Fruit fly (Drosophila melanogaster): Measurements from ENCODE around the gene CG13659.

The CG13659 gene

dm6 chr3R:25309175-25309574 lies 8.5 kb downstream of the CG13659 start:
- TF ChIP-seq CG17806 (tag; optimal IDR thresholded peaks at IDR 0.05) (no peak), CG8159 (tag; optimal IDR thresholded peaks at IDR 0.05) (no peak), rn (GFP tag; IDR thresholded peaks at IDR 0.05) (no peak), fd96Ca (GFP tag; IDR thresholded peaks at IDR 0.05) (no peak), Ets98B (GFP tag; IDR thresholded peaks at IDR 0.05) (no peak), CG32121 (GFP tag; IDR thresholded peaks at IDR 0.05) (no peak), D1 (tag; optimal IDR thresholded peaks at IDR 0.05) (no peak), CG14655 (GFP tag; optimal IDR thresholded peaks at IDR 0.05) (no peak), CG34367 (tag; optimal IDR thresholded peaks at IDR 0.05) (no peak), CG9948 (tag; optimal IDR thresholded peaks at IDR 0.05) (no peak), Snoo (tag; optimal IDR thresholded peaks at IDR 0.05) (no peak), gl (tag; optimal IDR thresholded peaks at IDR 0.05) (no peak), CG13204 (GFP tag; optimal IDR thresholded peaks at IDR 0.05) (no peak), CG12605 (GFP tag; IDR thresholded peaks at IDR 0.05) (no peak)

- no peak for TF ChIP-seq CG10348 (GFP tag; IDR thresholded peaks at IDR 0.05)
- no peak for TF ChIP-seq CG17806 (tag; optimal IDR thresholded peaks at IDR 0.05)
- TF ChIP-seq CG14655 (GFP tag; optimal IDR thresholded peaks at IDR 0.05): no peak
- no peak for TF ChIP-seq Ets98B (GFP tag; IDR thresholded peaks at IDR 0.05)
- TF ChIP-seq CG34367 (tag; optimal IDR thresholded peaks at IDR 0.05): no peak
- TF ChIP-seq CG15710 (tag; optimal IDR thresholded peaks at IDR 0.05): no peak
- no peak for TF ChIP-seq Snoo (tag; optimal IDR thresholded peaks at IDR 0.05)
- TF ChIP-seq CG13204 (GFP tag; optimal IDR thresholded peaks at IDR 0.05): no peak
- TF ChIP-seq Pif1A (GFP tag; optimal IDR thresholded peaks at IDR 0.05): no peak
- no peak for TF ChIP-seq Pif1B (GFP tag; optimal IDR thresholded peaks at IDR 0.05)
- no peak for TF ChIP-seq gl (tag; optimal IDR thresholded peaks at IDR 0.05)
- no peak for TF ChIP-seq rn (GFP tag; IDR thresholded peaks at IDR 0.05)
- no peak for TF ChIP-seq fd96Ca (GFP tag; IDR thresholded peaks at IDR 0.05)
- TF ChIP-seq CG8159 (tag; optimal IDR thresholded peaks at IDR 0.05): no peak
- TF ChIP-seq CG8301 (tag; optimal IDR thresholded peaks at IDR 0.05): no peak
- no peak for TF ChIP-seq CG9948 (tag; optimal IDR thresholded peaks at IDR 0.05)
- TF ChIP-seq CG4496 (GFP tag; IDR thresholded peaks at IDR 0.05): no peak
Observed at dm6 chr3R:25310843-25311242, 10.2 kb downstream of the CG13659 start, which contains the start of gene CG31099. Gene CG31099, minus strand, starts transcription at chr3R:25310943.

- no peak for TF ChIP-seq gl (tag; optimal IDR thresholded peaks at IDR 0.05)
- no peak for TF ChIP-seq CG13204 (GFP tag; optimal IDR thresholded peaks at IDR 0.05)
- TF ChIP-seq fd96Ca (GFP tag; IDR thresholded peaks at IDR 0.05): no peak
- TF ChIP-seq CG4496 (GFP tag; IDR thresholded peaks at IDR 0.05): no peak
- TF ChIP-seq CG8301 (tag; optimal IDR thresholded peaks at IDR 0.05): no peak
- TF ChIP-seq CG12605 (GFP tag; IDR thresholded peaks at IDR 0.05): no peak
- TF ChIP-seq CG17806 (tag; optimal IDR thresholded peaks at IDR 0.05): no peak
- no peak for TF ChIP-seq EcR (GFP tag; optimal IDR thresholded peaks at IDR 0.05)
- no peak for TF ChIP-seq Snoo (tag; optimal IDR thresholded peaks at IDR 0.05)
- TF ChIP-seq Pif1B (GFP tag; optimal IDR thresholded peaks at IDR 0.05): no peak
Observed at dm6 chr3R:25312583-25312982, 11.9 kb downstream of the CG13659 start.

- no peak for TF ChIP-seq fd96Ca (GFP tag; IDR thresholded peaks at IDR 0.05)
- TF ChIP-seq CG15710 (tag; optimal IDR thresholded peaks at IDR 0.05): no peak
- no peak for TF ChIP-seq CG12605 (GFP tag; IDR thresholded peaks at IDR 0.05)
- no peak for TF ChIP-seq CG10348 (GFP tag; IDR thresholded peaks at IDR 0.05)
- no peak for TF ChIP-seq D1 (tag; optimal IDR thresholded peaks at IDR 0.05)
- no peak for TF ChIP-seq Pif1A (GFP tag; optimal IDR thresholded peaks at IDR 0.05)
- no peak for TF ChIP-seq CG9948 (tag; optimal IDR thresholded peaks at IDR 0.05)
- no peak for TF ChIP-seq CG34367 (tag; optimal IDR thresholded peaks at IDR 0.05)
- no peak for TF ChIP-seq CG13204 (GFP tag; optimal IDR thresholded peaks at IDR 0.05)
- no peak for TF ChIP-seq EcR (GFP tag; optimal IDR thresholded peaks at IDR 0.05)
- no peak for TF ChIP-seq Snoo (tag; optimal IDR thresholded peaks at IDR 0.05)
- no peak for TF ChIP-seq rn (GFP tag; IDR thresholded peaks at IDR 0.05)
- TF ChIP-seq CG8301 (tag; optimal IDR thresholded peaks at IDR 0.05): no peak
- no peak for TF ChIP-seq gl (tag; optimal IDR thresholded peaks at IDR 0.05)
- no peak for TF ChIP-seq Pif1B (GFP tag; optimal IDR thresholded peaks at IDR 0.05)
- TF ChIP-seq CG14655 (GFP tag; optimal IDR thresholded peaks at IDR 0.05): no peak
Observed at dm6 chr3R:25313771-25314170, 13.1 kb downstream of the CG13659 start, which contains the start of gene CG31087. Gene CG31087, minus strand, starts transcription at chr3R:25313833.

dm6 chr3R:25316016-25316415 lies 15.3 kb downstream of the CG13659 start, which contains the start of gene CG10559:
Gene CG10559, minus strand, starts transcription at chr3R:25316116.
- TF ChIP-seq Ets98B (GFP tag; IDR thresholded peaks at IDR 0.05) (no peak), Pif1B (GFP tag; optimal IDR thresholded peaks at IDR 0.05) (no peak), CG8159 (tag; optimal IDR thresholded peaks at IDR 0.05) (no peak), gl (tag; optimal IDR thresholded peaks at IDR 0.05) (no peak), CG32121 (GFP tag; IDR thresholded peaks at IDR 0.05) (no peak), CG34367 (tag; optimal IDR thresholded peaks at IDR 0.05) (no peak), CG15710 (tag; optimal IDR thresholded peaks at IDR 0.05) (no peak), CG4496 (GFP tag; IDR thresholded peaks at IDR 0.05) (no peak), CG9948 (tag; optimal IDR thresholded peaks at IDR 0.05) (no peak), CG17806 (tag; optimal IDR thresholded peaks at IDR 0.05) (no peak), CG13204 (GFP tag; optimal IDR thresholded peaks at IDR 0.05) (no peak), Snoo (tag; optimal IDR thresholded peaks at IDR 0.05) (no peak), D1 (tag; optimal IDR thresholded peaks at IDR 0.05) (no peak), rn (GFP tag; IDR thresholded peaks at IDR 0.05) (no peak), CG12605 (GFP tag; IDR thresholded peaks at IDR 0.05) (no peak), fd96Ca (GFP tag; IDR thresholded peaks at IDR 0.05) (no peak)

dm6 chr3R:25318011-25318410 lies 17.3 kb downstream of the CG13659 start, which contains the start of gene CG10553:
Gene CG10553, minus strand, starts transcription at chr3R:25318111.
- no peak for TF ChIP-seq Pif1A (GFP tag; optimal IDR thresholded peaks at IDR 0.05)
